Worm (Caenorhabditis elegans) whole organism, L4/young adult: ENCODE results near the gene srx-77.

Experiments used
- W03F9.2 ChIP-seq: fragments of 150-350 bp; optimal IDR thresholded peaks from 2 replicates; lab custom pipeline; 2014; ENCODE audit warnings: missing biosample characterization, missing genetic modification characterization
- dao-5 ChIP-seq: sonication (generic microtip); optimal IDR thresholded peaks from 2 replicates; lab custom pipeline; 2016; ENCODE audit warnings: missing genotype, missing genetic modification characterization, moderate library complexity, missing compliant biosample characterization
- him-1 ChIP-seq: sonication (generic microtip); optimal IDR thresholded peaks from 2 replicates; lab custom pipeline; 2016; ENCODE audit warnings: missing genotype, missing genetic modification reagents, missing genetic modification characterization, missing compliant biosample characterization

DNA sequence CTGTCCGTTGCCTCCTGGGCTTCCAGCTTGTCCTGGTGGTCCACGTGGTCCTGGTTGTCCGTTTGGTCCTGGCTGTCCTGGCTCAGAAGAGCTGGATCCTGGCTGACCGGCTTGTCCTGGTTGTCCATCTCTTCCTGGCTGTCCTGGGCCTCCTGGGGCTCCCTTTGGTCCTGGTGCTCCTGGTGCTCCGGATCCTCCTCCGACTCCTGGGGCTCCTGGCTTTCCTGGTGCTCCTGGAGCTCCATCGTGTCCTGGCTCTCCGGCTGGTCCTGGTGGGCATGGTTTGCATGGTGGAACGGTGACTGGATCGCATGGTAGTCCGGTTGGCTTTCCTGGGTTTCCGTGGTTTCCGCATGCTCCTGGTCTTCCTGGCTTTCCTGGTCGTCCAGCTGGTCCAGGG lies 15.4 kb downstream of the srx-77 start:
- TF ChIP-seq W03F9.2 (tag; lab: Kevin White, UChicago) (no peak), him-1 (tag; lab: Kevin White, UChicago) (no peak), dao-5 (no peak)
